Fruit fly (Drosophila melanogaster) whole organism, embryonic: ENCODE data around the gene CG5790.

Source experiments
- ATbp ChIP-seq: fragments of 200-800 bp; sonication (Bioruptor generic); optimal IDR thresholded peaks from 2 replicates; lab custom pipeline; 2017; ENCODE audit warnings: missing biosample characterization, mild to moderate bottlenecking, missing genetic modification characterization, missing genetic modification reagents
- Atf3 ChIP-seq: fragments of 200-800 bp; sonication (Bioruptor generic); optimal IDR thresholded peaks from 3 replicates; lab custom pipeline; 2016; ENCODE audit warnings: missing biosample characterization, missing genetic modification characterization
- Blimp-1 ChIP-seq: fragments of 200-800 bp; sonication (Bioruptor generic); optimal IDR thresholded peaks from 3 replicates; lab custom pipeline; 2018; ENCODE audit warnings: missing biosample characterization, missing genetic modification characterization, mild to moderate bottlenecking, moderate library complexity, missing genetic modification reagents
- CG10209 ChIP-seq: fragments of 200-800 bp; sonication (Bioruptor generic); optimal IDR thresholded peaks from 3 replicates; lab custom pipeline; 2017; ENCODE audit warnings: missing biosample characterization, mild to moderate bottlenecking, missing genetic modification characterization, missing genetic modification reagents
- CG10267 ChIP-seq: fragments of 200-800 bp; sonication (Bioruptor generic); optimal IDR thresholded peaks from 2 replicates; lab custom pipeline; 2018; ENCODE audit warnings: missing biosample characterization, mild to moderate bottlenecking, missing genetic modification characterization, moderate library complexity
- CG10462 ChIP-seq: fragments of 200-800 bp; sonication (Bioruptor generic); optimal IDR thresholded peaks from 2 replicates; lab custom pipeline; 2016; ENCODE audit warnings: missing biosample characterization, missing genetic modification characterization
- CG12219 ChIP-seq: fragments of 200-800 bp; sonication (Bioruptor generic); optimal IDR thresholded peaks from 3 replicates; lab custom pipeline; 2018; ENCODE audit warnings: missing biosample characterization, mild to moderate bottlenecking, missing genetic modification characterization
- CG12236 ChIP-seq: fragments of 200-800 bp; sonication (Bioruptor generic); optimal IDR thresholded peaks from 2 replicates; lab custom pipeline; 2016; ENCODE audit warnings: missing biosample characterization, missing genetic modification characterization
- CG15269 ChIP-seq: fragments of 200-800 bp; sonication (Bioruptor generic); optimal IDR thresholded peaks from 2 replicates; lab custom pipeline; 2018; ENCODE audit warnings: missing biosample characterization, mild to moderate bottlenecking, missing genetic modification characterization, moderate library complexity
- CG1603 ChIP-seq: fragments of 200-800 bp; sonication (Bioruptor generic); optimal IDR thresholded peaks from 2 replicates; lab custom pipeline; 2019; ENCODE audit warnings: missing biosample characterization, mild to moderate bottlenecking, missing genetic modification characterization, moderate library complexity
- CG16815 ChIP-seq: fragments of 200-800 bp; sonication (Bioruptor generic); optimal IDR thresholded peaks from 3 replicates; lab custom pipeline; 2017; ENCODE audit warnings: missing biosample characterization, mild to moderate bottlenecking, missing genetic modification characterization
- CG17361 ChIP-seq: fragments of 200-800 bp; sonication (Bioruptor generic); IDR thresholded peaks from 3 replicates; pipeline ENCODE4 v1.3.6; 2022; ENCODE audit warnings: missing biosample characterization, missing genetic modification characterization
- CG18599 ChIP-seq: fragments of 200-800 bp; sonication (Bioruptor generic); optimal IDR thresholded peaks from 3 replicates; lab custom pipeline; 2017; ENCODE audit warnings: missing biosample characterization, missing genetic modification characterization, mild to moderate bottlenecking, moderate library complexity, missing genetic modification reagents
- CG2202 ChIP-seq: fragments of 200-800 bp; sonication (Bioruptor generic); optimal IDR thresholded peaks from 2 replicates; lab custom pipeline; 2018; ENCODE audit warnings: missing biosample characterization, mild to moderate bottlenecking, missing genetic modification characterization
- CG2875 ChIP-seq: fragments of 200-800 bp; sonication (Bioruptor generic); optimal IDR thresholded peaks from 2 replicates; lab custom pipeline; 2017; ENCODE audit warnings: missing biosample characterization, mild to moderate bottlenecking, missing genetic modification characterization, missing genetic modification reagents
- CG3407 ChIP-seq: fragments of 200-800 bp; sonication (Bioruptor generic); optimal IDR thresholded peaks from 2 replicates; lab custom pipeline; 2018; ENCODE audit warnings: missing biosample characterization, mild to moderate bottlenecking, missing genetic modification characterization
- CG34376 ChIP-seq: fragments of 200-800 bp; sonication (Bioruptor generic); optimal IDR thresholded peaks from 2 replicates; lab custom pipeline; 2018; ENCODE audit warnings: missing biosample characterization, mild to moderate bottlenecking, missing genetic modification characterization
- CG4424 ChIP-seq: fragments of 200-800 bp; sonication (Bioruptor generic); optimal IDR thresholded peaks from 3 replicates; lab custom pipeline; 2016; ENCODE audit warnings: missing biosample characterization, missing genetic modification characterization
- CG8924 ChIP-seq: fragments of 200-800 bp; optimal IDR thresholded peaks from 3 replicates; lab custom pipeline; 2019; ENCODE audit warnings: missing biosample characterization, mild to moderate bottlenecking, missing genetic modification characterization, moderate library complexity
- CG9437 ChIP-seq: fragments of 200-800 bp; sonication (Bioruptor generic); optimal IDR thresholded peaks from 2 replicates; lab custom pipeline; 2018; ENCODE audit warnings: missing biosample characterization, mild to moderate bottlenecking, missing genetic modification characterization
- CkIIα-i1 ChIP-seq: fragments of 200-800 bp; sonication (Bioruptor generic); IDR thresholded peaks from 2 replicates; pipeline ENCODE4 v1.3.6; 2022; ENCODE audit warnings: missing biosample characterization, missing genetic modification characterization
- Lhr ChIP-seq: fragments of 200-800 bp; sonication (Bioruptor generic); optimal IDR thresholded peaks from 3 replicates; lab custom pipeline; 2017; ENCODE audit warnings: mild to moderate bottlenecking, missing biosample characterization, missing genetic modification reagents, missing genetic modification characterization
- Med ChIP-seq: fragments of 200-800 bp; sonication (Bioruptor generic); peaks from one replicate; lab custom pipeline; 2016; ENCODE audit warnings: missing biosample characterization, missing genetic modification characterization, mild to moderate bottlenecking, inconsistent platforms, moderate library complexity
- NC2α ChIP-seq: fragments of 200-800 bp; sonication (Bioruptor generic); optimal IDR thresholded peaks from 2 replicates; lab custom pipeline; 2016; ENCODE audit warnings: missing biosample characterization, missing genetic modification characterization
- NK7.1 ChIP-seq: fragments of 200-800 bp; sonication (Bioruptor generic); optimal IDR thresholded peaks from 3 replicates; lab custom pipeline; 2016; ENCODE audit warnings: missing biosample characterization, missing genetic modification characterization
- Opbp ChIP-seq: fragments of 200-800 bp; sonication (Bioruptor generic); IDR thresholded peaks from 3 replicates; pipeline ENCODE4 v1.3.6; 2022; ENCODE audit warnings: missing biosample characterization, missing genetic modification characterization; ENCODE audit not compliant: partially characterized antibody
- Pdp1 ChIP-seq, 2 experiments: fragments of 200-800 bp; sonication (Bioruptor generic); optimal IDR thresholded peaks; 3 replicates each; lab custom pipeline; 2016; ENCODE audit warnings: missing biosample characterization in 2 of 2, missing genetic modification characterization in 2 of 2, mild to moderate bottlenecking in 1 of 2, moderate library complexity in 1 of 2
- Sin3A ChIP-seq: fragments of >200 bp; optimal IDR thresholded peaks from 2 replicates; lab custom pipeline; 2018
- Six4 ChIP-seq: fragments of 200-800 bp; sonication (Bioruptor generic); optimal IDR thresholded peaks from 2 replicates; lab custom pipeline; 2016; ENCODE audit warnings: missing biosample characterization, missing genetic modification characterization
- Spps ChIP-seq: fragments of 200-800 bp; sonication (Bioruptor generic); optimal IDR thresholded peaks from 2 replicates; lab custom pipeline; 2018; ENCODE audit warnings: missing biosample characterization, mild to moderate bottlenecking, missing genetic modification characterization
- ash1 ChIP-seq: fragments of 200-800 bp; sonication (Bioruptor generic); optimal IDR thresholded peaks from 2 replicates; lab custom pipeline; 2018; ENCODE audit warnings: missing biosample characterization, mild to moderate bottlenecking, missing genetic modification characterization
- az2 ChIP-seq: fragments of 200-800 bp; sonication (Bioruptor generic); optimal IDR thresholded peaks from 3 replicates; lab custom pipeline; 2016; ENCODE audit warnings: missing biosample characterization, missing genetic modification characterization
- bab2 ChIP-seq: fragments of 200-800 bp; sonication (Bioruptor generic); optimal IDR thresholded peaks from 2 replicates; lab custom pipeline; 2016; ENCODE audit warnings: missing biosample characterization, missing genetic modification characterization
- btn ChIP-seq: fragments of 200-800 bp; sonication (Bioruptor generic); optimal IDR thresholded peaks from 2 replicates; lab custom pipeline; 2016; ENCODE audit warnings: missing biosample characterization, missing genetic modification characterization
- crp ChIP-seq, 2 experiments: fragments of 200-800 bp; sonication (Bioruptor generic); optimal IDR thresholded peaks; 2 replicates in 1 of 2; 3 replicates in 1 of 2; lab custom pipeline; 2017; ENCODE audit warnings: missing biosample characterization in 2 of 2, missing genetic modification characterization in 2 of 2, mild to moderate bottlenecking in 1 of 2, moderate library complexity in 1 of 2
- dpn ChIP-seq, 2 experiments: fragments of 200-800 bp; sonication (Bioruptor generic); optimal IDR thresholded peaks; 3 replicates each; lab custom pipeline; 2016; ENCODE audit warnings: missing biosample characterization in 2 of 2, missing genetic modification characterization in 2 of 2
- exex ChIP-seq: fragments of 200-800 bp; sonication (Bioruptor generic); optimal IDR thresholded peaks from 4 replicates; lab custom pipeline; 2018; ENCODE audit warnings: missing biosample characterization, mild to moderate bottlenecking, missing genetic modification characterization, moderate library complexity
- fd96Cb ChIP-seq: fragments of 200-800 bp; sonication (Bioruptor generic); optimal IDR thresholded peaks from 2 replicates; lab custom pipeline; 2018; ENCODE audit warnings: missing biosample characterization, mild to moderate bottlenecking, missing genetic modification characterization, moderate library complexity
- gt ChIP-seq: fragments of 200-800 bp; sonication (Bioruptor generic); IDR thresholded peaks from 2 replicates; pipeline ENCODE4 v1.3.6; 2022; ENCODE audit warnings: missing biosample characterization, missing genetic modification characterization
- inv ChIP-seq: fragments of 200-800 bp; sonication (Bioruptor generic); IDR thresholded peaks from 2 replicates; pipeline ENCODE4 v1.3.6; 2022; ENCODE audit warnings: missing biosample characterization, missing genetic modification characterization; ENCODE audit not compliant: partially characterized antibody
- kni ChIP-seq: fragments of 200-800 bp; sonication (Bioruptor generic); optimal IDR thresholded peaks from 3 replicates; lab custom pipeline; 2017; ENCODE audit warnings: mild to moderate bottlenecking, missing biosample characterization, missing genetic modification reagents, missing genetic modification characterization
- mld ChIP-seq: fragments of 200-800 bp; sonication (Bioruptor generic); IDR thresholded peaks from 3 replicates; pipeline ENCODE4 v1.3.6; 2022; ENCODE audit warnings: missing biosample characterization, missing genetic modification characterization; ENCODE audit not compliant: partially characterized antibody
- pum ChIP-seq: fragments of 200-800 bp; sonication (Bioruptor generic); optimal IDR thresholded peaks from 2 replicates; lab custom pipeline; 2016; ENCODE audit warnings: missing biosample characterization, missing genetic modification characterization
- run ChIP-seq: fragments of 200-800 bp; sonication (Bioruptor generic); optimal IDR thresholded peaks from 3 replicates; lab custom pipeline; 2018; ENCODE audit warnings: missing biosample characterization, mild to moderate bottlenecking, missing genetic modification characterization
- sc ChIP-seq, 3 experiments: fragments of >200 bp in 2 of 3; fragments of 200-800 bp in 1 of 3; sonication (Bioruptor generic) in 1 of 3; optimal IDR thresholded peaks; 2 replicates in 2 of 3; 3 replicates in 1 of 3; lab custom pipeline; 2017; ENCODE audit warnings: mild to moderate bottlenecking in 1 of 3, missing biosample characterization in 1 of 3, missing genetic modification characterization in 1 of 3, missing genetic modification reagents in 1 of 3
- shn ChIP-seq: fragments of 200-800 bp; sonication (Bioruptor generic); optimal IDR thresholded peaks from 3 replicates; lab custom pipeline; 2016; ENCODE audit warnings: missing biosample characterization, missing genetic modification characterization
- stwl ChIP-seq: fragments of 200-800 bp; sonication (Bioruptor generic); optimal IDR thresholded peaks from 3 replicates; lab custom pipeline; 2018; ENCODE audit warnings: missing biosample characterization, mild to moderate bottlenecking, missing genetic modification characterization, moderate library complexity
- tin ChIP-seq: fragments of 200-800 bp; sonication (Bioruptor generic); optimal IDR thresholded peaks from 3 replicates; lab custom pipeline; 2016; ENCODE audit warnings: missing biosample characterization, missing genetic modification characterization
- unpg ChIP-seq: fragments of 200-800 bp; sonication (Bioruptor generic); optimal IDR thresholded peaks from 3 replicates; lab custom pipeline; 2018; ENCODE audit warnings: missing biosample characterization, mild to moderate bottlenecking, missing genetic modification characterization, moderate library complexity

The CG5790 gene

dm6 chr2L:18312309-18312708, 17.7 kb downstream of the CG5790 start (continued):
- peak; percentile 53 for TF ChIP-seq CG8924 (tag; lab: Kevin White, UChicago)
- peak; percentile 44 for TF ChIP-seq CG1603 (tag; lab: Kevin White, UChicago)
- TF ChIP-seq Atf3 (GFP tag; lab: Kevin White, UChicago): peak; percentile 29
- TF ChIP-seq CG18599 (GFP tag; lab: Kevin White, UChicago): no peak
- TF ChIP-seq CG2875: peak; percentile 67
- TF ChIP-seq tin (GFP tag; lab: Kevin White, UChicago): peak; percentile 44
- peak; percentile 38 for TF ChIP-seq CG9437 (GFP tag; lab: Kevin White, UChicago)
- no peak for TF ChIP-seq Opbp (GFP tag; lab: Robert Waterston, UW)
- TF ChIP-seq fd96Cb (tag; lab: Kevin White, UChicago): peak; percentile 68
- TF ChIP-seq Six4: peak; percentile 1
- TF ChIP-seq CG16815 (GFP tag; lab: Kevin White, UChicago): peak; percentile 27
- no peak for TF ChIP-seq kni
- TF ChIP-seq CG12236 (GFP tag; lab: Kevin White, UChicago): peak; percentile 29
- peak; percentile 41 for TF ChIP-seq pum (GFP tag; lab: Kevin White, UChicago)
- TF ChIP-seq CG17361 (GFP tag; lab: Robert Waterston, UW): peak; percentile 83
- peak; percentile 44 for TF ChIP-seq CG10267
- TF ChIP-seq stwl (tag; lab: Kevin White, UChicago): no peak
- peak; percentile 33 for TF ChIP-seq CG3407
- no peak for TF ChIP-seq sc (optimal IDR thresholded peaks at IDR 0.05; lab: Kevin White, UChicago)
- TF ChIP-seq sc (GFP tag; optimal IDR thresholded peaks at IDR 0.05; lab: Kevin White, UChicago): peak; percentile 52
- TF ChIP-seq Spps (tag; lab: Kevin White, UChicago): peak; percentile 63
- no peak for TF ChIP-seq CkIIα-i1 (GFP tag; lab: Robert Waterston, UW)
- TF ChIP-seq dpn (GFP tag; optimal IDR thresholded peaks at IDR 0.05; lab: Kevin White, UChicago): peak in 1 of 2 experiments; percentile 16
- TF ChIP-seq gt: no peak
- no peak for TF ChIP-seq Sin3A (lab: Kevin White, UChicago)
- TF ChIP-seq az2 (GFP tag; lab: Kevin White, UChicago): peak; percentile 51
- peak; percentile 4 for TF ChIP-seq run (tag; lab: Kevin White, UChicago)
- TF ChIP-seq ash1: no peak
- peak; percentile 11 for TF ChIP-seq NK7.1
- peak; percentile 75 for TF ChIP-seq Med (GFP tag; lab: Kevin White, UChicago)
- no peak for TF ChIP-seq exex (tag; lab: Kevin White, UChicago)
- TF ChIP-seq CG10462 (GFP tag; lab: Kevin White, UChicago): no peak
- no peak for TF ChIP-seq crp (GFP tag; optimal IDR thresholded peaks at IDR 0.05; lab: Kevin White, UChicago)
- peak; percentile 64 for TF ChIP-seq CG4424
- no peak for TF ChIP-seq btn
- peak; percentile 45 for TF ChIP-seq Lhr (GFP tag; lab: Kevin White, UChicago)
- no peak for TF ChIP-seq mld (GFP tag; lab: Robert Waterston, UW)
- peak; percentile 22 for TF ChIP-seq NC2α (GFP tag; lab: Kevin White, UChicago)
- TF ChIP-seq Blimp-1 (GFP tag; lab: Kevin White, UChicago): peak; percentile 62
- peak; percentile 26 for TF ChIP-seq CG15269 (tag; lab: Kevin White, UChicago)
- peak; percentile 38 for TF ChIP-seq CG2202 (tag; lab: Kevin White, UChicago)
- TF ChIP-seq CG12219 (GFP tag; lab: Kevin White, UChicago): peak; percentile 15
- peak; percentile 11 to 94 for TF ChIP-seq Pdp1 (GFP tag; optimal IDR thresholded peaks at IDR 0.05; lab: Kevin White, UChicago)
- TF ChIP-seq ATbp (GFP tag; lab: Kevin White, UChicago): peak; percentile 47
- peak; percentile 3 for TF ChIP-seq CG10209 (GFP tag; lab: Kevin White, UChicago)
- TF ChIP-seq inv: no peak
- peak; percentile 67 for TF ChIP-seq unpg
- peak; percentile 10 for TF ChIP-seq bab2 (GFP tag; lab: Kevin White, UChicago)
- peak; percentile 10 for TF ChIP-seq shn (GFP tag; lab: Kevin White, UChicago)
- TF ChIP-seq CG34376 (GFP tag; lab: Kevin White, UChicago): no peak
